Worm (Caenorhabditis elegans) whole organism, early embryonic: ENCODE results near the gene ptp-4A2.

ENCODE experiments used
- ama-1 ChIP-seq: fragments of 150-350 bp; optimal IDR thresholded peaks from 2 replicates; lab custom pipeline; 2014
- ceh-36 ChIP-seq: sonication (generic microtip); optimal IDR thresholded peaks from 2 replicates; lab custom pipeline; 2016; ENCODE audit warnings: missing genetic modification characterization, inconsistent platforms, missing compliant biosample characterization
- ets-7 ChIP-seq: sonication (generic microtip); optimal IDR thresholded peaks from 2 replicates; lab custom pipeline; 2016; ENCODE audit warnings: missing genotype, missing genetic modification characterization, missing compliant biosample characterization
- flt-1 ChIP-seq: fragments of 200-800 bp; sonication (Bioruptor generic); IDR thresholded peaks from 2 replicates; pipeline ENCODE4 v1.3.6; 2022; ENCODE audit warnings: missing genetic modification characterization, missing compliant biosample characterization
- hmbx-1 ChIP-seq: sonication (generic microtip); optimal IDR thresholded peaks from 2 replicates; lab custom pipeline; 2016; ENCODE audit warnings: mild to moderate bottlenecking, missing genetic modification characterization, missing compliant biosample characterization
- hmg-4 ChIP-seq: fragments of 200-800 bp; sonication (Bioruptor generic); optimal IDR thresholded peaks from 2 replicates; lab custom pipeline; 2018; ENCODE audit warnings: mild to moderate bottlenecking, missing genetic modification characterization, missing compliant biosample characterization
- hnd-1 ChIP-seq: sonication (generic microtip); optimal IDR thresholded peaks from 2 replicates; lab custom pipeline; 2016; ENCODE audit warnings: missing genetic modification characterization, missing compliant biosample characterization
- pes-1 ChIP-seq: fragments of 200-800 bp; sonication (Bioruptor generic); IDR thresholded peaks from 2 replicates; pipeline ENCODE4 v1.3.6; 2022; ENCODE audit warnings: missing genetic modification reagents, missing genetic modification characterization, missing compliant biosample characterization
- scrt-1 ChIP-seq: fragments of 200-800 bp; sonication (Bioruptor generic); IDR thresholded peaks from 2 replicates; pipeline ENCODE4 v1.3.6; 2022; ENCODE audit warnings: missing genetic modification characterization, missing compliant biosample characterization
- sea-1 ChIP-seq: fragments of 200-800 bp; sonication (Bioruptor generic); conservative IDR thresholded peaks from 2 replicates; pipeline ENCODE4 v1.3.6; 2022; ENCODE audit warnings: missing genetic modification characterization, missing compliant biosample characterization
- tbx-11 ChIP-seq: fragments of 200-800 bp; sonication (Bioruptor generic); IDR thresholded peaks from 2 replicates; pipeline ENCODE4 v1.3.6; 2022; ENCODE audit warnings: missing genetic modification characterization, missing compliant biosample characterization
- tra-4 ChIP-seq: sonication (generic microtip); optimal IDR thresholded peaks from 2 replicates; lab custom pipeline; 2017; ENCODE audit warnings: missing genetic modification characterization, missing compliant biosample characterization

- TF ChIP-seq flt-1 = no peak
- TF ChIP-seq ama-1 (lab: Kevin White, UChicago) = no peak
- no peak for TF ChIP-seq pes-1 (GFP tag; lab: Robert Waterston, UW)
- TF ChIP-seq tbx-11 = no peak
- TF ChIP-seq tra-4 (tag; lab: Kevin White, UChicago) = no peak
- no peak for TF ChIP-seq sea-1
- TF ChIP-seq hnd-1 (tag; lab: Kevin White, UChicago) = no peak
- no peak for TF ChIP-seq hmg-4 (GFP tag; lab: Kevin White, UChicago)
- TF ChIP-seq scrt-1 = no peak
- no peak for TF ChIP-seq ets-7 (tag; lab: Kevin White, UChicago)
- no peak for TF ChIP-seq ceh-36 (tag; lab: Kevin White, UChicago)
- TF ChIP-seq hmbx-1 (tag; lab: Kevin White, UChicago) = no peak
Measured at ce11 chrX:3988575-3988974, 45.5 kb upstream of the ptp-4A2 start.
